Fruit fly (Drosophila melanogaster) whole organism, prepupa: ENCODE results near the gene mTTF.

Experiments
- Blimp-1 ChIP-seq: fragments of 200-800 bp; sonication (Bioruptor generic); optimal IDR thresholded peaks from 3 replicates; lab custom pipeline; 2017; ENCODE audit warnings: missing biosample characterization, missing genetic modification characterization, mild to moderate bottlenecking, moderate library complexity, missing genetic modification reagents
- CG10631 ChIP-seq: fragments of 200-800 bp; sonication (Bioruptor generic); optimal IDR thresholded peaks from 2 replicates; lab custom pipeline; 2016; ENCODE audit warnings: missing biosample characterization, missing genetic modification characterization
- CG10669 ChIP-seq: fragments of 200-800 bp; sonication (Bioruptor generic); optimal IDR thresholded peaks from 3 replicates; lab custom pipeline; 2018; ENCODE audit warnings: missing biosample characterization, mild to moderate bottlenecking, missing genetic modification characterization, moderate library complexity
- CG11294 ChIP-seq: fragments of 200-800 bp; sonication (Bioruptor generic); IDR thresholded peaks from 2 replicates; pipeline ENCODE4 v1.3.6; 2022; ENCODE audit warnings: missing biosample characterization, missing genetic modification characterization
- CG15336 ChIP-seq: fragments of 200-800 bp; sonication (Bioruptor generic); IDR thresholded peaks from 2 replicates; pipeline ENCODE4 v1.3.6; 2022; ENCODE audit warnings: missing biosample characterization, missing genetic modification characterization
- CG1621 ChIP-seq: fragments of 200-800 bp; sonication (Bioruptor generic); optimal IDR thresholded peaks from 3 replicates; lab custom pipeline; 2018; ENCODE audit warnings: missing biosample characterization, mild to moderate bottlenecking, missing genetic modification characterization
- CG16779 ChIP-seq: fragments of 200-800 bp; sonication (Bioruptor generic); optimal IDR thresholded peaks from 3 replicates; lab custom pipeline; 2017; ENCODE audit warnings: missing biosample characterization, mild to moderate bottlenecking, missing genetic modification characterization
- CG3032 ChIP-seq: fragments of 200-800 bp; optimal IDR thresholded peaks from 2 replicates; lab custom pipeline; 2019; ENCODE audit warnings: missing biosample characterization, mild to moderate bottlenecking, missing genetic modification characterization, moderate library complexity
- CG31627 ChIP-seq: fragments of 200-800 bp; sonication (Bioruptor generic); optimal IDR thresholded peaks from 3 replicates; lab custom pipeline; 2016; ENCODE audit warnings: missing biosample characterization, missing genetic modification characterization
- CG32006 ChIP-seq: fragments of 200-800 bp; sonication (Bioruptor generic); optimal IDR thresholded peaks from 3 replicates; lab custom pipeline; 2017; ENCODE audit warnings: missing biosample characterization, mild to moderate bottlenecking, missing genetic modification characterization
- CG34406 ChIP-seq: fragments of 200-800 bp; sonication (Bioruptor generic); optimal IDR thresholded peaks from 3 replicates; lab custom pipeline; 2016; ENCODE audit warnings: missing biosample characterization, missing genetic modification characterization
- CG3919 ChIP-seq: fragments of 200-800 bp; sonication (Bioruptor generic); optimal IDR thresholded peaks from 3 replicates; lab custom pipeline; 2016; ENCODE audit warnings: missing biosample characterization, missing genetic modification characterization
- CG4318 ChIP-seq: fragments of 200-800 bp; sonication (Bioruptor generic); optimal IDR thresholded peaks from 3 replicates; lab custom pipeline; 2017; ENCODE audit warnings: missing biosample characterization, mild to moderate bottlenecking, missing genetic modification characterization
- CG6163 ChIP-seq: fragments of 200-800 bp; sonication (Bioruptor generic); IDR thresholded peaks from 3 replicates; pipeline ENCODE4 v1.3.6; 2022; ENCODE audit warnings: missing biosample characterization, missing genetic modification characterization
- CG6792 ChIP-seq: fragments of 200-800 bp; sonication (Bioruptor generic); optimal IDR thresholded peaks from 3 replicates; lab custom pipeline; 2016; ENCODE audit warnings: missing biosample characterization, missing genetic modification characterization
- CG6808 ChIP-seq: fragments of 200-800 bp; sonication (Bioruptor generic); optimal IDR thresholded peaks from 3 replicates; lab custom pipeline; 2017; ENCODE audit warnings: missing biosample characterization, missing genetic modification characterization, mild to moderate bottlenecking, moderate library complexity, missing genetic modification reagents
- CG7368 ChIP-seq: fragments of 200-800 bp; sonication (Bioruptor generic); optimal IDR thresholded peaks from 3 replicates; lab custom pipeline; 2016; ENCODE audit warnings: missing biosample characterization, missing genetic modification characterization
- CG8119 ChIP-seq: fragments of 200-800 bp; sonication (Bioruptor generic); IDR thresholded peaks from 3 replicates; pipeline ENCODE4 v1.3.6; 2022; ENCODE audit warnings: missing biosample characterization, missing genetic modification characterization
- CG9139 ChIP-seq: fragments of 200-800 bp; sonication (Bioruptor generic); optimal IDR thresholded peaks from 3 replicates; lab custom pipeline; 2017; ENCODE audit warnings: missing biosample characterization, mild to moderate bottlenecking, missing genetic modification characterization
- Eip75B ChIP-seq: fragments of 200-800 bp; sonication (Bioruptor generic); optimal IDR thresholded peaks from 3 replicates; lab custom pipeline; 2016; ENCODE audit warnings: missing biosample characterization, missing genetic modification characterization
- Ets96B ChIP-seq: fragments of 200-800 bp; optimal IDR thresholded peaks from 2 replicates; lab custom pipeline; 2019; ENCODE audit warnings: missing biosample characterization, mild to moderate bottlenecking, missing genetic modification characterization, moderate library complexity
- Gug ChIP-seq: fragments of 200-800 bp; sonication (Bioruptor generic); IDR thresholded peaks from 2 replicates; pipeline ENCODE4 v1.3.6; 2022; ENCODE audit warnings: missing biosample characterization, missing genetic modification characterization
- Hr39 ChIP-seq: fragments of 200-800 bp; sonication (Bioruptor generic); optimal IDR thresholded peaks from 2 replicates; lab custom pipeline; 2016; ENCODE audit warnings: missing biosample characterization, missing genetic modification characterization
- Hr4 ChIP-seq: fragments of 200-800 bp; sonication (Bioruptor generic); optimal IDR thresholded peaks from 3 replicates; lab custom pipeline; 2016; ENCODE audit warnings: missing biosample characterization, missing genetic modification characterization
- Lpt ChIP-seq: fragments of 200-800 bp; sonication (Bioruptor generic); optimal IDR thresholded peaks from 3 replicates; lab custom pipeline; 2016; ENCODE audit warnings: missing biosample characterization, missing genetic modification characterization
- Met ChIP-seq: fragments of 200-800 bp; sonication (Bioruptor generic); optimal IDR thresholded peaks from 3 replicates; lab custom pipeline; 2016; ENCODE audit warnings: missing biosample characterization, missing genetic modification characterization
- Smox ChIP-seq: fragments of 200-800 bp; sonication (Bioruptor generic); optimal IDR thresholded peaks from 3 replicates; lab custom pipeline; 2016; ENCODE audit warnings: missing biosample characterization, missing genetic modification characterization
- Sox102F ChIP-seq: fragments of 200-800 bp; sonication (Bioruptor generic); optimal IDR thresholded peaks from 2 replicates; lab custom pipeline; 2016; ENCODE audit warnings: missing biosample characterization, mild to moderate bottlenecking, missing genetic modification characterization
- Sox14 ChIP-seq: fragments of 200-800 bp; sonication (Bioruptor generic); optimal IDR thresholded peaks from 3 replicates; lab custom pipeline; 2016; ENCODE audit warnings: missing biosample characterization, missing genetic modification characterization
- Sox15 ChIP-seq: fragments of 200-800 bp; sonication (Bioruptor generic); optimal IDR thresholded peaks from 3 replicates; lab custom pipeline; 2016; ENCODE audit warnings: missing biosample characterization, missing genetic modification characterization
- acj6 ChIP-seq: fragments of 200-800 bp; sonication (Bioruptor generic); optimal IDR thresholded peaks from 3 replicates; lab custom pipeline; 2016; ENCODE audit warnings: missing biosample characterization, missing genetic modification characterization
- cyc ChIP-seq: fragments of 200-800 bp; sonication (Bioruptor generic); optimal IDR thresholded peaks from 3 replicates; lab custom pipeline; 2016; ENCODE audit warnings: missing biosample characterization, missing genetic modification characterization
- dac ChIP-seq: fragments of 200-800 bp; sonication (Bioruptor generic); optimal IDR thresholded peaks from 2 replicates; lab custom pipeline; 2017; ENCODE audit warnings: missing biosample characterization, mild to moderate bottlenecking, missing genetic modification characterization
- eg ChIP-seq: fragments of 200-800 bp; sonication (Bioruptor generic); IDR thresholded peaks from 3 replicates; pipeline ENCODE4 v1.3.6; 2022; ENCODE audit warnings: missing biosample characterization, missing genetic modification characterization
- esn ChIP-seq: fragments of 200-800 bp; sonication (Bioruptor generic); optimal IDR thresholded peaks from 2 replicates; lab custom pipeline; 2016; ENCODE audit warnings: missing biosample characterization, mild to moderate bottlenecking, missing genetic modification characterization, moderate library complexity
- fd59A ChIP-seq: fragments of 200-800 bp; sonication (Bioruptor generic); optimal IDR thresholded peaks from 2 replicates; lab custom pipeline; 2017; ENCODE audit warnings: missing biosample characterization, mild to moderate bottlenecking, missing genetic modification characterization, missing genetic modification reagents
- fd85E ChIP-seq: fragments of 200-800 bp; sonication (Bioruptor generic); optimal IDR thresholded peaks from 3 replicates; lab custom pipeline; 2016; ENCODE audit warnings: missing biosample characterization, missing genetic modification characterization
- fkh ChIP-seq: fragments of 200-800 bp; sonication (Bioruptor generic); optimal IDR thresholded peaks from 3 replicates; lab custom pipeline; 2017; ENCODE audit warnings: missing biosample characterization, mild to moderate bottlenecking, missing genetic modification characterization, moderate library complexity
- lz ChIP-seq: fragments of 200-800 bp; sonication (Bioruptor generic); optimal IDR thresholded peaks from 3 replicates; lab custom pipeline; 2016; ENCODE audit warnings: missing biosample characterization, missing genetic modification characterization
- net ChIP-seq: fragments of 200-800 bp; sonication (Bioruptor generic); optimal IDR thresholded peaks from 3 replicates; lab custom pipeline; 2016; ENCODE audit warnings: missing biosample characterization, missing genetic modification characterization
- pdm3 ChIP-seq: fragments of 200-800 bp; sonication (Bioruptor generic); optimal IDR thresholded peaks from 3 replicates; lab custom pipeline; 2016; ENCODE audit warnings: missing biosample characterization, missing genetic modification characterization
- salr ChIP-seq, 2 experiments: fragments of 200-800 bp; sonication (Bioruptor generic); optimal IDR thresholded peaks; 3 replicates each; lab custom pipeline; 2016 to 2018; ENCODE audit warnings: missing biosample characterization in 2 of 2, missing genetic modification characterization in 2 of 2, mild to moderate bottlenecking in 1 of 2
- spab ChIP-seq: fragments of 200-800 bp; sonication (Bioruptor generic); optimal IDR thresholded peaks from 2 replicates; lab custom pipeline; 2017; ENCODE audit warnings: missing biosample characterization, mild to moderate bottlenecking, missing genetic modification characterization, missing genetic modification reagents
- ss ChIP-seq, 2 experiments: fragments of 200-800 bp; sonication (Bioruptor generic); optimal IDR thresholded peaks; 2 replicates in 1 of 2; 3 replicates in 1 of 2; lab custom pipeline; 2017 to 2018; ENCODE audit warnings: mild to moderate bottlenecking in 2 of 2, missing biosample characterization in 2 of 2, missing genetic modification characterization in 2 of 2, moderate library complexity in 1 of 2
- svp ChIP-seq: fragments of 200-800 bp; sonication (Bioruptor generic); peaks from one replicate; lab custom pipeline; 2016; ENCODE audit warnings: missing biosample characterization, missing genetic modification characterization
- vri ChIP-seq: fragments of 200-800 bp; sonication (Bioruptor generic); optimal IDR thresholded peaks from 3 replicates; lab custom pipeline; 2016; ENCODE audit warnings: missing biosample characterization, mild to moderate bottlenecking, missing genetic modification characterization

Gene mTTF

dm6 chr2L:14370777-14371096, 22.1 kb upstream of the mTTF start (continued):
- TF ChIP-seq CG9139, result no peak
- TF ChIP-seq CG6792 (GFP tag; lab: Kevin White, UChicago), result no peak
- no peak for TF ChIP-seq Sox14
- TF ChIP-seq Met, result no peak
- no peak for TF ChIP-seq cyc
- TF ChIP-seq CG11294 (GFP tag; lab: Robert Waterston, UW), result no peak
- TF ChIP-seq spab (GFP tag; lab: Kevin White, UChicago), result no peak
- no peak for TF ChIP-seq dac (GFP tag; lab: Kevin White, UChicago)
- TF ChIP-seq CG3032 (tag; lab: Kevin White, UChicago), result no peak
- TF ChIP-seq net (GFP tag; lab: Kevin White, UChicago), result no peak
- TF ChIP-seq Sox102F, result peak; percentile 2
- no peak for TF ChIP-seq acj6 (GFP tag; lab: Kevin White, UChicago)
- peak; percentile 5 for TF ChIP-seq CG10631 (GFP tag; lab: Kevin White, UChicago)
- 0 out of 2 replicates have a peak, but pooled peaks have one; percentile 46 for TF ChIP-seq CG15336 (GFP tag; lab: Robert Waterston, UW)
- TF ChIP-seq CG7368 (GFP tag; lab: Kevin White, UChicago), result no peak
- TF ChIP-seq vri (GFP tag; lab: Kevin White, UChicago), result no peak
- no peak for TF ChIP-seq CG16779 (tag; lab: Kevin White, UChicago)
- TF ChIP-seq pdm3 (GFP tag; lab: Kevin White, UChicago), result peak; percentile 29
- 0 out of 3 replicates have a peak, but pooled peaks have one; percentile 9 for TF ChIP-seq eg (GFP tag; lab: Robert Waterston, UW)
- no peak for TF ChIP-seq CG6808 (GFP tag; lab: Kevin White, UChicago)
- no peak for TF ChIP-seq ss (GFP tag; optimal IDR thresholded peaks at IDR 0.05; lab: Kevin White, UChicago)
- TF ChIP-seq Gug (GFP tag; lab: Robert Waterston, UW), result no peak
- peak in 1 of 2 experiments; percentile 48 for TF ChIP-seq salr (GFP tag; optimal IDR thresholded peaks at IDR 0.05; lab: Kevin White, UChicago)
- no peak for TF ChIP-seq CG3919
- peak; percentile 0 for TF ChIP-seq CG10669
- TF ChIP-seq CG6163 (GFP tag; lab: Robert Waterston, UW), result peak; percentile 51; the same call in 1 of the 3 replicates
- TF ChIP-seq lz (GFP tag; lab: Kevin White, UChicago), result no peak
- no peak for TF ChIP-seq fd59A (GFP tag; lab: Kevin White, UChicago)
- TF ChIP-seq Smox (GFP tag; lab: Kevin White, UChicago), result no peak
- peak; percentile 57 for TF ChIP-seq Hr4 (GFP tag; lab: Kevin White, UChicago)
- no peak for TF ChIP-seq Ets96B (tag; lab: Kevin White, UChicago)
- TF ChIP-seq Blimp-1 (GFP tag; lab: Kevin White, UChicago), result no peak
- TF ChIP-seq CG8119 (GFP tag; lab: Robert Waterston, UW), result peak; percentile 63
- no peak for TF ChIP-seq esn (GFP tag; lab: Kevin White, UChicago)
- TF ChIP-seq fd85E (GFP tag; lab: Kevin White, UChicago), result no peak
- peak; percentile 45 for TF ChIP-seq Lpt
- peak; percentile 33 for TF ChIP-seq CG4318 (GFP tag; lab: Kevin White, UChicago)
- peak; percentile 82 for TF ChIP-seq CG32006 (GFP tag; lab: Kevin White, UChicago)
- TF ChIP-seq, all 60 proteins: peak for 20

- TF ChIP-seq CG1621 (tag; lab: Kevin White, UChicago), result peak; percentile 93
- TF ChIP-seq acj6 (GFP tag; lab: Kevin White, UChicago), result peak; percentile 94
- peak; percentile 69 for TF ChIP-seq Ets96B (tag; lab: Kevin White, UChicago)
- TF ChIP-seq CG6792 (GFP tag; lab: Kevin White, UChicago), result peak; percentile 96
- peak; percentile 85 to 90 for TF ChIP-seq salr (GFP tag; optimal IDR thresholded peaks at IDR 0.05; lab: Kevin White, UChicago)
- peak; percentile 92 for TF ChIP-seq CG16779 (tag; lab: Kevin White, UChicago)
- peak; percentile 86 for TF ChIP-seq fd85E (GFP tag; lab: Kevin White, UChicago)
- TF ChIP-seq Hr39 (GFP tag; lab: Kevin White, UChicago), result peak; percentile 98
- peak; percentile 93 for TF ChIP-seq CG34406 (GFP tag; lab: Kevin White, UChicago)
- TF ChIP-seq CG3919, result peak; percentile 83
- peak; percentile 96 for TF ChIP-seq net (GFP tag; lab: Kevin White, UChicago)
- peak; percentile 96 for TF ChIP-seq Sox102F
- no peak for TF ChIP-seq fkh (GFP tag; lab: Kevin White, UChicago)
- TF ChIP-seq CG31627 (GFP tag; lab: Kevin White, UChicago), result peak; percentile 96
- peak; percentile 94 for TF ChIP-seq CG4318 (GFP tag; lab: Kevin White, UChicago)
- TF ChIP-seq pdm3 (GFP tag; lab: Kevin White, UChicago), result peak; percentile 95
- TF ChIP-seq ss (GFP tag; optimal IDR thresholded peaks at IDR 0.05; lab: Kevin White, UChicago), result peak; percentile 48 to 97
- TF ChIP-seq Smox (GFP tag; lab: Kevin White, UChicago), result peak; percentile 95
- TF ChIP-seq Sox15, result peak; percentile 91
- peak; percentile 96 for TF ChIP-seq svp
- peak; percentile 91 for TF ChIP-seq Eip75B
- TF ChIP-seq Lpt, result peak; percentile 94
- peak; percentile 96 for TF ChIP-seq lz (GFP tag; lab: Kevin White, UChicago)
- TF ChIP-seq vri (GFP tag; lab: Kevin White, UChicago), result peak; percentile 92
- peak; percentile 98 for TF ChIP-seq eg (GFP tag; lab: Robert Waterston, UW)
Measured at dm6 chr2L:14369933-14370776, 21.6 kb upstream of the mTTF start.
